Fruit fly (Drosophila melanogaster) Kc167 (cell line): ENCODE results near the gene CG43248.

Experiments
- Myc ChIP-seq: fragments of >200 bp; optimal IDR thresholded peaks from 2 replicates; lab custom pipeline; 2017; ENCODE audit warnings: missing external identifiers
- Sin3A ChIP-seq: fragments of >200 bp; optimal IDR thresholded peaks from 2 replicates; lab custom pipeline; 2018; ENCODE audit warnings: missing external identifiers
- h ChIP-seq: fragments of >200 bp; optimal IDR thresholded peaks from 3 replicates; lab custom pipeline; 2018; ENCODE audit warnings: missing external identifiers
- insv ChIP-seq: fragments of >200 bp; optimal IDR thresholded peaks from 3 replicates; lab custom pipeline; 2018; ENCODE audit warnings: missing external identifiers
- psq ChIP-seq: fragments of >200 bp; optimal IDR thresholded peaks from 2 replicates; lab custom pipeline; 2017; ENCODE audit warnings: missing external identifiers
- ttk ChIP-seq: sonication (Bioruptor generic); optimal IDR thresholded peaks from 2 replicates; lab custom pipeline; 2017; ENCODE audit warnings: missing external identifiers

- TF ChIP-seq insv (lab: Kevin White, UChicago), result no peak
- no peak for TF ChIP-seq h (lab: Kevin White, UChicago)
- no peak for TF ChIP-seq psq (lab: Kevin White, UChicago)
- no peak for TF ChIP-seq Sin3A
- TF ChIP-seq Myc (lab: Kevin White, UChicago), result no peak
- TF ChIP-seq ttk (lab: Kevin White, UChicago), result no peak
Observed at dm6 chr3L:15544455-15545415, 13.5 kb upstream of the CG43248 start.
